Worm (Caenorhabditis elegans) whole organism, L1 larva: ENCODE results near the gene lipl-2.

ENCODE experiments used
- C04F5.9 ChIP-seq: sonication (generic microtip); optimal IDR thresholded peaks from 2 replicates; lab custom pipeline; 2016; ENCODE audit warnings: missing genetic modification characterization, missing compliant biosample characterization
- C16A3.4 ChIP-seq: fragments of 150-350 bp; optimal IDR thresholded peaks from 2 replicates; lab custom pipeline; 2014; ENCODE audit warnings: missing biosample characterization, missing genetic modification characterization
- F16B12.6 ChIP-seq: fragments of 150-350 bp; optimal IDR thresholded peaks from 2 replicates; lab custom pipeline; 2014; ENCODE audit warnings: missing biosample characterization, missing genetic modification characterization
- Y116A8C.19 ChIP-seq: sonication (generic microtip); optimal IDR thresholded peaks from 2 replicates; lab custom pipeline; 2016; ENCODE audit warnings: missing compliant biosample characterization, missing genetic modification characterization, borderline replicate concordance
- aha-1 ChIP-seq: fragments of 150-350 bp; optimal IDR thresholded peaks from 2 replicates; lab custom pipeline; 2014; ENCODE audit warnings: missing biosample characterization, missing genetic modification characterization
- aly-2 ChIP-seq: fragments of 150-350 bp; optimal IDR thresholded peaks from 2 replicates; lab custom pipeline; 2014; ENCODE audit warnings: missing biosample characterization, missing genetic modification characterization
- ama-1 ChIP-seq: fragments of 150-350 bp; optimal IDR thresholded peaks from 2 replicates; lab custom pipeline; 2014
- blmp-1 ChIP-seq: fragments of 150-350 bp; optimal IDR thresholded peaks from 2 replicates; lab custom pipeline; 2014; ENCODE audit warnings: missing biosample characterization, missing genetic modification characterization
- ceh-63 ChIP-seq: fragments of 200-800 bp; sonication (Bioruptor generic); optimal IDR thresholded peaks from 2 replicates; lab custom pipeline; 2018; ENCODE audit warnings: mild to moderate bottlenecking, missing genetic modification characterization, missing compliant biosample characterization
- ceh-90 ChIP-seq: sonication (generic microtip); optimal IDR thresholded peaks from 2 replicates; lab custom pipeline; 2016; ENCODE audit warnings: missing genetic modification characterization, missing compliant biosample characterization
- ces-1 ChIP-seq: fragments of 150-350 bp; optimal IDR thresholded peaks from 2 replicates; lab custom pipeline; 2014; ENCODE audit warnings: missing biosample characterization, missing genetic modification reagents, missing genetic modification characterization
- dsc-1 ChIP-seq: sonication (generic microtip); optimal IDR thresholded peaks from 2 replicates; lab custom pipeline; 2016; ENCODE audit warnings: mild to moderate bottlenecking, missing genetic modification characterization, missing compliant biosample characterization
- efl-1 ChIP-seq, 4 experiments: fragments of 150-350 bp; optimal IDR thresholded peaks in 3 of 4; peaks in 1 of 4; 1 replicate in 1 of 4; 2 replicates in 3 of 4; lab custom pipeline; 2014; ENCODE audit warnings: missing biosample characterization in 2 of 4, missing genetic modification characterization in 2 of 4, missing genetic modification reagents in 2 of 4
- egl-27 ChIP-seq, 2 experiments: fragments of 150-350 bp in 1 of 2; sonication (generic microtip); optimal IDR thresholded peaks; 3 replicates each; lab custom pipeline; 2017 to 2018; ENCODE audit warnings: missing biosample characterization in 2 of 2, missing genetic modification characterization in 2 of 2, missing genetic modification reagents in 2 of 2
- elt-3 ChIP-seq, 6 experiments: fragments of 150-350 bp in 1 of 6; sonication (generic microtip); optimal IDR thresholded peaks; 2 replicates each; lab custom pipeline; 2017 to 2018; ENCODE audit warnings: missing biosample characterization in 6 of 6, missing genetic modification characterization in 6 of 6, inconsistent platforms in 1 of 6
- ets-5 ChIP-seq: fragments of 200-800 bp; sonication (Bioruptor generic); IDR thresholded peaks from 2 replicates; pipeline ENCODE4 v1.3.6; 2022; ENCODE audit warnings: missing genetic modification characterization, missing compliant biosample characterization
- fkh-10 ChIP-seq: sonication (generic microtip); optimal IDR thresholded peaks from 2 replicates; lab custom pipeline; 2017; ENCODE audit warnings: missing biosample characterization, missing genetic modification reagents, missing genetic modification characterization
- fkh-4 ChIP-seq: sonication (generic microtip); optimal IDR thresholded peaks from 2 replicates; lab custom pipeline; 2016; ENCODE audit warnings: missing compliant biosample characterization, missing genetic modification characterization, borderline replicate concordance
- fos-1 ChIP-seq: fragments of 150-350 bp; optimal IDR thresholded peaks from 2 replicates; lab custom pipeline; 2014; ENCODE audit warnings: missing biosample characterization, missing genetic modification characterization
- grh-1 ChIP-seq: fragments of 200-800 bp; sonication (Bioruptor generic); IDR thresholded peaks from 2 replicates; pipeline ENCODE4 v1.3.6; 2022; ENCODE audit warnings: missing genetic modification reagents, missing genetic modification characterization, missing compliant biosample characterization
- hlh-4 ChIP-seq: sonication (generic microtip); optimal IDR thresholded peaks from 2 replicates; lab custom pipeline; 2016; ENCODE audit warnings: mild to moderate bottlenecking, missing genetic modification characterization, missing compliant biosample characterization
- hpl-2 ChIP-seq: fragments of 150-350 bp; optimal IDR thresholded peaks from 2 replicates; lab custom pipeline; 2014; ENCODE audit warnings: missing biosample characterization, missing genetic modification reagents, missing genetic modification characterization
- irx-1 ChIP-seq: sonication (generic microtip); optimal IDR thresholded peaks from 2 replicates; lab custom pipeline; 2016; ENCODE audit warnings: missing genetic modification characterization, missing compliant biosample characterization
- jun-1 ChIP-seq: fragments of 150-350 bp; optimal IDR thresholded peaks from 2 replicates; lab custom pipeline; 2014; ENCODE audit warnings: missing biosample characterization, missing genetic modification reagents, missing genetic modification characterization
- lin-14 ChIP-seq: fragments of 200-800 bp; sonication (Bioruptor generic); optimal IDR thresholded peaks from 2 replicates; lab custom pipeline; 2018; ENCODE audit warnings: mild to moderate bottlenecking, missing genetic modification characterization, moderate library complexity, missing compliant biosample characterization
- mab-9 ChIP-seq: fragments of 200-800 bp; sonication (Bioruptor generic); IDR thresholded peaks from 2 replicates; pipeline ENCODE4 v1.3.6; 2022; ENCODE audit warnings: missing genetic modification reagents, missing genetic modification characterization, missing compliant biosample characterization
- mef-2 ChIP-seq: fragments of 150-350 bp; optimal IDR thresholded peaks from 2 replicates; lab custom pipeline; 2014; ENCODE audit warnings: missing biosample characterization, missing genetic modification characterization
- mep-1 ChIP-seq: fragments of 150-350 bp; optimal IDR thresholded peaks from 2 replicates; lab custom pipeline; 2014; ENCODE audit warnings: missing biosample characterization, missing genetic modification characterization
- nhr-19 ChIP-seq: fragments of 200-800 bp; sonication (Bioruptor generic); conservative IDR thresholded peaks from 2 replicates; pipeline ENCODE4 v1.3.6; 2022; ENCODE audit warnings: missing genetic modification characterization, missing compliant biosample characterization
- nhr-20 ChIP-seq: sonication (generic microtip); optimal IDR thresholded peaks from 2 replicates; lab custom pipeline; 2016; ENCODE audit warnings: mild to moderate bottlenecking, missing genetic modification characterization, missing compliant biosample characterization
- nhr-237 ChIP-seq: fragments of 150-350 bp; optimal IDR thresholded peaks from 2 replicates; lab custom pipeline; 2014; ENCODE audit warnings: missing biosample characterization, missing genetic modification characterization
- nhr-47 ChIP-seq: sonication (generic microtip); optimal IDR thresholded peaks from 2 replicates; lab custom pipeline; 2016; ENCODE audit warnings: mild to moderate bottlenecking, missing genetic modification characterization, moderate library complexity, missing compliant biosample characterization
- nhr-71 ChIP-seq: sonication (generic microtip); optimal IDR thresholded peaks from 2 replicates; lab custom pipeline; 2016; ENCODE audit warnings: mild to moderate bottlenecking, missing genetic modification characterization, moderate library complexity, missing compliant biosample characterization
- nhr-76 ChIP-seq: sonication (generic microtip); optimal IDR thresholded peaks from 2 replicates; lab custom pipeline; 2017; ENCODE audit warnings: missing biosample characterization, missing genetic modification characterization
- nhr-77 ChIP-seq: fragments of 150-350 bp; optimal IDR thresholded peaks from 2 replicates; lab custom pipeline; 2014; ENCODE audit warnings: missing biosample characterization, missing genetic modification characterization
- nhr-84 ChIP-seq: sonication (generic microtip); optimal IDR thresholded peaks from 2 replicates; lab custom pipeline; 2017; ENCODE audit warnings: missing biosample characterization, missing genetic modification characterization
- nhr-90 ChIP-seq: sonication (generic microtip); optimal IDR thresholded peaks from 2 replicates; lab custom pipeline; 2016; ENCODE audit warnings: mild to moderate bottlenecking, missing genetic modification characterization, missing compliant biosample characterization; ENCODE audit not compliant: poor library complexity
- rnt-1 ChIP-seq: sonication (generic microtip); optimal IDR thresholded peaks from 2 replicates; lab custom pipeline; 2016; ENCODE audit warnings: mild to moderate bottlenecking, missing genetic modification characterization, moderate library complexity, missing compliant biosample characterization
- skn-1 ChIP-seq: fragments of 150-350 bp; optimal IDR thresholded peaks from 2 replicates; lab custom pipeline; 2014; ENCODE audit warnings: missing biosample characterization, missing genetic modification characterization
- snpc-4 ChIP-seq: fragments of 150-350 bp; optimal IDR thresholded peaks from 2 replicates; lab custom pipeline; 2014; ENCODE audit warnings: missing biosample characterization, missing genetic modification characterization
- snu-23 ChIP-seq: sonication (generic microtip); optimal IDR thresholded peaks from 2 replicates; lab custom pipeline; 2016; ENCODE audit warnings: missing genetic modification characterization, missing compliant biosample characterization
- sox-4 ChIP-seq: sonication (generic microtip); optimal IDR thresholded peaks from 2 replicates; lab custom pipeline; 2016; ENCODE audit warnings: missing genetic modification characterization, missing compliant biosample characterization
- sptf-1 ChIP-seq: fragments of 150-350 bp; optimal IDR thresholded peaks from 2 replicates; lab custom pipeline; 2014; ENCODE audit warnings: missing biosample characterization, missing genetic modification characterization
- sup-37 ChIP-seq: fragments of 200-800 bp; sonication (Bioruptor generic); optimal IDR thresholded peaks from 2 replicates; lab custom pipeline; 2018; ENCODE audit warnings: mild to moderate bottlenecking, missing genetic modification characterization, missing compliant biosample characterization
- swsn-7 ChIP-seq: sonication (generic microtip); optimal IDR thresholded peaks from 2 replicates; lab custom pipeline; 2016; ENCODE audit warnings: missing genetic modification characterization, missing compliant biosample characterization
- tbx-2 ChIP-seq: sonication (generic microtip); optimal IDR thresholded peaks from 2 replicates; lab custom pipeline; 2016; ENCODE audit warnings: missing genetic modification characterization, missing compliant biosample characterization
- unc-130 ChIP-seq: fragments of 150-350 bp; optimal IDR thresholded peaks from 2 replicates; lab custom pipeline; 2017; ENCODE audit warnings: missing biosample characterization, missing genetic modification characterization, inconsistent platforms
- unc-86 ChIP-seq: sonication (generic microtip); optimal IDR thresholded peaks from 2 replicates; lab custom pipeline; 2016; ENCODE audit warnings: missing genetic modification characterization, missing compliant biosample characterization
- unc-98 ChIP-seq: fragments of 200-800 bp; sonication (Bioruptor generic); IDR thresholded peaks from 2 replicates; pipeline ENCODE4 v1.3.6; 2022; ENCODE audit warnings: missing genetic modification characterization, missing compliant biosample characterization
- vab-15 ChIP-seq: sonication (generic microtip); optimal IDR thresholded peaks from 2 replicates; lab custom pipeline; 2017; ENCODE audit warnings: missing genotype, mild to moderate bottlenecking, missing genetic modification characterization, missing compliant biosample characterization
- zag-1 ChIP-seq: fragments of 150-350 bp; optimal IDR thresholded peaks from 2 replicates; lab custom pipeline; 2014; ENCODE audit warnings: missing biosample characterization, missing genetic modification characterization
- ztf-11 ChIP-seq, 2 experiments: sonication (generic microtip); optimal IDR thresholded peaks; 2 replicates each; lab custom pipeline; 2016 to 2017; ENCODE audit warnings: missing genetic modification characterization in 2 of 2, missing biosample characterization in 1 of 2, missing compliant biosample characterization in 1 of 2
- ztf-4 ChIP-seq: fragments of 150-350 bp; optimal IDR thresholded peaks from 2 replicates; lab custom pipeline; 2014; ENCODE audit warnings: missing biosample characterization, missing genetic modification characterization

lipl-2 gene

ce11 chrV:9784215-9784614, 7.2 kb upstream of the lipl-2 start:
- TF ChIP-seq hlh-4 (tag; lab: Kevin White, UChicago), result no peak
- no peak for TF ChIP-seq ama-1
- no peak for TF ChIP-seq Y116A8C.19 (tag; lab: Kevin White, UChicago)
- TF ChIP-seq unc-130 (tag; lab: Kevin White, UChicago), result no peak
- TF ChIP-seq vab-15 (tag; lab: Kevin White, UChicago), result no peak
- no peak for TF ChIP-seq blmp-1
- TF ChIP-seq rnt-1 (tag; lab: Kevin White, UChicago), result no peak
- no peak for TF ChIP-seq ztf-11 (tag; optimal IDR thresholded peaks at IDR 0.05; lab: Kevin White, UChicago)
- no peak for TF ChIP-seq unc-86 (tag; lab: Kevin White, UChicago)
- no peak for TF ChIP-seq grh-1 (GFP tag; lab: Robert Waterston, UW)
- no peak for TF ChIP-seq C16A3.4 (tag; lab: Kevin White, UChicago)
- no peak for TF ChIP-seq tbx-2

ce11 chrV:9786721-9787131, 4.6 kb upstream of the lipl-2 start, which contains the start of gene F46B6.6:
Gene F46B6.6 (minus strand): TSS chrV:9786868.
- TF ChIP-seq ces-1 (GFP tag; lab: Kevin White, UChicago) (no peak), nhr-237 (tag; lab: Kevin White, UChicago) (no peak), fos-1 (tag; lab: Kevin White, UChicago) (no peak), ceh-90 (no peak), nhr-90 (tag; lab: Kevin White, UChicago) (peak; percentile 7), unc-86 (tag; lab: Kevin White, UChicago) (no peak), ets-5 (GFP tag; lab: Robert Waterston, UW) (no peak), swsn-7 (no peak), unc-98 (GFP tag; lab: Robert Waterston, UW) (no peak), sup-37 (GFP tag; lab: Kevin White, UChicago) (no peak), nhr-20 (tag; lab: Kevin White, UChicago) (no peak), snpc-4 (no peak), jun-1 (no peak), mef-2 (tag; lab: Kevin White, UChicago) (no peak), aly-2 (tag; lab: Kevin White, UChicago) (no peak), nhr-19 (no peak), ztf-4 (tag; lab: Kevin White, UChicago) (no peak), ceh-63 (GFP tag; lab: Kevin White, UChicago) (no peak), nhr-76 (tag; lab: Kevin White, UChicago) (no peak), aha-1 (no peak), lin-14 (GFP tag; lab: Kevin White, UChicago) (no peak), ztf-11 (tag; optimal IDR thresholded peaks at IDR 0.05; lab: Kevin White, UChicago) (peak in 1 of 2 experiments; percentile 5), F16B12.6 (tag; lab: Kevin White, UChicago) (no peak), irx-1 (no peak), sptf-1 (tag; lab: Kevin White, UChicago) (no peak), egl-27 (tag; optimal IDR thresholded peaks at IDR 0.05; lab: Kevin White, UChicago) (no peak), fkh-4 (tag; lab: Kevin White, UChicago) (no peak), nhr-84 (tag; lab: Kevin White, UChicago) (no peak), dsc-1 (no peak), nhr-77 (tag; lab: Kevin White, UChicago) (no peak), C04F5.9 (tag; lab: Kevin White, UChicago) (no peak), snu-23 (GFP tag; lab: Kevin White, UChicago) (no peak), blmp-1 (no peak), nhr-47 (tag; lab: Kevin White, UChicago) (peak; percentile 15), sox-4 (tag; lab: Kevin White, UChicago) (no peak), efl-1 (optimal IDR thresholded peaks at IDR 0.05; lab: Kevin White, UChicago) (peak in 1 of 2 experiments; percentile 1), efl-1 (GFP tag; optimal IDR thresholded peaks at IDR 0.05 in 1 of 2; lab: Kevin White, UChicago) (peak in 1 of 2 experiments; percentile 88), elt-3 (tag; optimal IDR thresholded peaks at IDR 0.05; lab: Kevin White, UChicago) (no peak), rnt-1 (tag; lab: Kevin White, UChicago) (no peak), skn-1 (tag; lab: Kevin White, UChicago) (no peak), hpl-2 (no peak), mab-9 (GFP tag; lab: Robert Waterston, UW) (no peak), fkh-10 (GFP tag; lab: Kevin White, UChicago) (no peak), grh-1 (GFP tag; lab: Robert Waterston, UW) (no peak), zag-1 (tag; lab: Kevin White, UChicago) (no peak), mep-1 (tag; lab: Kevin White, UChicago) (no peak), nhr-71 (no peak)
